Worm (Caenorhabditis elegans) whole organism, L2 larva: ENCODE data around the gene R08C7.4.

Experiments used
- F13H6.1 ChIP-seq: sonication (generic microtip); optimal IDR thresholded peaks from 2 replicates; lab custom pipeline; 2016; ENCODE audit warnings: missing genetic modification characterization, missing compliant biosample characterization
- R02D3.7 ChIP-seq: fragments of 150-350 bp; optimal IDR thresholded peaks from 2 replicates; lab custom pipeline; 2014; ENCODE audit warnings: missing biosample characterization, missing genetic modification characterization
- Y55F3AM.14 ChIP-seq: fragments of 200-800 bp; sonication (Bioruptor generic); optimal IDR thresholded peaks from 2 replicates; lab custom pipeline; 2018; ENCODE audit warnings: mild to moderate bottlenecking, missing genetic modification characterization, missing compliant biosample characterization
- ZK546.5 ChIP-seq: sonication (generic microtip); optimal IDR thresholded peaks from 2 replicates; lab custom pipeline; 2017; ENCODE audit warnings: missing biosample characterization, missing genetic modification characterization
- alr-1 ChIP-seq: fragments of 150-350 bp; optimal IDR thresholded peaks from 2 replicates; lab custom pipeline; 2014; ENCODE audit warnings: missing biosample characterization, missing genetic modification characterization
- aly-2 ChIP-seq: fragments of 150-350 bp; optimal IDR thresholded peaks from 2 replicates; lab custom pipeline; 2014; ENCODE audit warnings: missing biosample characterization, missing genetic modification characterization
- ama-1 ChIP-seq: fragments of 150-350 bp; optimal IDR thresholded peaks from 2 replicates; lab custom pipeline; 2018; ENCODE audit warnings: inconsistent platforms
- blmp-1 ChIP-seq: sonication (generic microtip); optimal IDR thresholded peaks from 2 replicates; lab custom pipeline; 2017; ENCODE audit warnings: missing genetic modification characterization, mild to moderate bottlenecking, missing compliant biosample characterization, antibody characterized with exemption, moderate library complexity; ENCODE audit not compliant: insufficient read depth
- ceh-16 ChIP-seq: fragments of 150-350 bp; optimal IDR thresholded peaks from 2 replicates; lab custom pipeline; 2014; ENCODE audit warnings: missing biosample characterization, missing genetic modification characterization
- ceh-82 ChIP-seq: fragments of 150-350 bp; optimal IDR thresholded peaks from 2 replicates; lab custom pipeline; 2014; ENCODE audit warnings: missing biosample characterization, missing genetic modification characterization
- egl-27 ChIP-seq: sonication (generic microtip); optimal IDR thresholded peaks from 3 replicates; lab custom pipeline; 2017; ENCODE audit warnings: missing biosample characterization, missing genetic modification reagents, missing genetic modification characterization
- elt-1 ChIP-seq: fragments of 150-350 bp; optimal IDR thresholded peaks from 2 replicates; lab custom pipeline; 2014; ENCODE audit warnings: missing biosample characterization, missing genetic modification characterization
- elt-3 ChIP-seq: sonication (generic microtip); optimal IDR thresholded peaks from 2 replicates; lab custom pipeline; 2017; ENCODE audit warnings: missing biosample characterization, missing genetic modification characterization
- fos-1 ChIP-seq: fragments of 150-350 bp; optimal IDR thresholded peaks from 2 replicates; lab custom pipeline; 2014; ENCODE audit warnings: missing biosample characterization, missing genetic modification characterization
- gmeb-1 ChIP-seq: fragments of 150-350 bp; optimal IDR thresholded peaks from 2 replicates; lab custom pipeline; 2014; ENCODE audit warnings: missing biosample characterization, missing genetic modification characterization
- lin-11 ChIP-seq: fragments of 150-350 bp; sonication (generic microtip); optimal IDR thresholded peaks from 2 replicates; lab custom pipeline; 2014; ENCODE audit warnings: missing biosample characterization, missing genetic modification characterization, inconsistent platforms, mixed read lengths
- lin-13 ChIP-seq: fragments of 150-350 bp; optimal IDR thresholded peaks from 2 replicates; lab custom pipeline; 2014; ENCODE audit warnings: missing biosample characterization, missing genetic modification reagents, missing genetic modification characterization
- lin-39 ChIP-seq: fragments of 150-350 bp; optimal IDR thresholded peaks from 2 replicates; lab custom pipeline; 2014; ENCODE audit warnings: missing biosample characterization, missing genetic modification reagents, missing genetic modification characterization
- lsy-2 ChIP-seq, 2 experiments: fragments of 150-350 bp in 1 of 2; sonication (generic microtip) in 1 of 2; optimal IDR thresholded peaks; 2 replicates each; lab custom pipeline; 2014 to 2017; ENCODE audit warnings: missing biosample characterization in 2 of 2, missing genetic modification characterization in 2 of 2
- mab-5 ChIP-seq: fragments of 150-350 bp; optimal IDR thresholded peaks from 2 replicates; lab custom pipeline; 2014; ENCODE audit warnings: missing biosample characterization, missing genetic modification characterization
- mbf-1 ChIP-seq: sonication (generic microtip); optimal IDR thresholded peaks from 2 replicates; lab custom pipeline; 2017; ENCODE audit warnings: missing biosample characterization, missing genetic modification characterization
- mdl-1 ChIP-seq, 2 experiments: fragments of 150-350 bp in 1 of 2; sonication (generic microtip) in 1 of 2; optimal IDR thresholded peaks; 2 replicates each; lab custom pipeline; 2017; ENCODE audit warnings: missing biosample characterization in 2 of 2, missing genetic modification characterization in 2 of 2
- nhr-10 ChIP-seq: sonication (generic microtip); optimal IDR thresholded peaks from 2 replicates; lab custom pipeline; 2017; ENCODE audit warnings: missing biosample characterization, missing genetic modification characterization
- nhr-11 ChIP-seq: fragments of 150-350 bp; optimal IDR thresholded peaks from 2 replicates; lab custom pipeline; 2014; ENCODE audit warnings: missing biosample characterization, missing genetic modification characterization
- nhr-12 ChIP-seq: fragments of 150-350 bp; optimal IDR thresholded peaks from 2 replicates; lab custom pipeline; 2014; ENCODE audit warnings: missing biosample characterization, missing genetic modification characterization
- nhr-129 ChIP-seq: fragments of 150-350 bp; optimal IDR thresholded peaks from 2 replicates; lab custom pipeline; 2014; ENCODE audit warnings: missing biosample characterization, missing genetic modification characterization
- nhr-21 ChIP-seq: fragments of 150-350 bp; optimal IDR thresholded peaks from 2 replicates; lab custom pipeline; 2014; ENCODE audit warnings: missing biosample characterization, missing genetic modification characterization
- nhr-23 ChIP-seq: fragments of 150-350 bp; optimal IDR thresholded peaks from 2 replicates; lab custom pipeline; 2014; ENCODE audit warnings: missing biosample characterization, missing genetic modification reagents, missing genetic modification characterization
- nhr-237 ChIP-seq: fragments of 150-350 bp; optimal IDR thresholded peaks from 2 replicates; lab custom pipeline; 2014; ENCODE audit warnings: missing biosample characterization, missing genetic modification characterization
- nhr-6 ChIP-seq: fragments of 150-350 bp; optimal IDR thresholded peaks from 2 replicates; lab custom pipeline; 2014; ENCODE audit warnings: missing biosample characterization, missing genetic modification characterization
- nhr-77 ChIP-seq: fragments of 150-350 bp; optimal IDR thresholded peaks from 2 replicates; lab custom pipeline; 2014; ENCODE audit warnings: missing biosample characterization, missing genetic modification characterization
- peb-1 ChIP-seq: fragments of 150-350 bp; optimal IDR thresholded peaks from 2 replicates; lab custom pipeline; 2014; ENCODE audit warnings: missing biosample characterization, missing genetic modification characterization
- sem-4 ChIP-seq: fragments of 150-350 bp; optimal IDR thresholded peaks from 2 replicates; lab custom pipeline; 2014; ENCODE audit warnings: missing biosample characterization, missing genetic modification reagents, missing genetic modification characterization
- skn-1 ChIP-seq: sonication (generic microtip); optimal IDR thresholded peaks from 2 replicates; lab custom pipeline; 2017; ENCODE audit warnings: missing biosample characterization, missing genetic modification characterization
- sma-3 ChIP-seq: sonication (generic microtip); optimal IDR thresholded peaks from 2 replicates; lab custom pipeline; 2016; ENCODE audit warnings: missing genetic modification reagents, missing genetic modification characterization, missing compliant biosample characterization
- sma-9 ChIP-seq, 2 experiments: fragments of 150-350 bp in 1 of 2; sonication (generic microtip) in 1 of 2; optimal IDR thresholded peaks; 2 replicates each; lab custom pipeline; 2014 to 2016; ENCODE audit warnings: missing genetic modification characterization in 2 of 2, mild to moderate bottlenecking in 1 of 2, missing biosample characterization in 1 of 2, missing compliant biosample characterization in 1 of 2, missing genetic modification reagents in 1 of 2, moderate library complexity in 1 of 2
- unc-39 ChIP-seq: fragments of 150-350 bp; optimal IDR thresholded peaks from 2 replicates; lab custom pipeline; 2014; ENCODE audit warnings: missing biosample characterization, missing genetic modification characterization
- unc-62 ChIP-seq: fragments of 150-350 bp; optimal IDR thresholded peaks from 2 replicates; lab custom pipeline; 2014; ENCODE audit warnings: missing biosample characterization, missing genetic modification reagents, missing genetic modification characterization
- ztf-1 ChIP-seq: fragments of 200-800 bp; sonication (Bioruptor generic); conservative IDR thresholded peaks from 2 replicates; pipeline ENCODE4 v1.3.6; 2022; ENCODE audit warnings: missing genetic modification characterization, missing compliant biosample characterization
- ztf-11 ChIP-seq: sonication (generic microtip); optimal IDR thresholded peaks from 2 replicates; lab custom pipeline; 2017; ENCODE audit warnings: missing biosample characterization, missing genetic modification characterization
- ztf-4 ChIP-seq: fragments of 150-350 bp; optimal IDR thresholded peaks from 2 replicates; lab custom pipeline; 2014; ENCODE audit warnings: missing biosample characterization, missing genetic modification characterization

R08C7.4 gene

ce11 chrIV:4390438-4390894 lies 44.4 kb upstream of the R08C7.4 start, which contains the start of the genes rpl-7A and set-21 (continued):
- TF ChIP-seq unc-39 (tag; lab: Kevin White, UChicago): no peak
- no peak for TF ChIP-seq alr-1
- TF ChIP-seq nhr-77 (tag; lab: Kevin White, UChicago): peak; percentile 62
- peak; percentile 58 for TF ChIP-seq R02D3.7
- TF ChIP-seq nhr-129: peak; percentile 89
- peak; percentile 91 to 97 for TF ChIP-seq lsy-2 (tag; optimal IDR thresholded peaks at IDR 0.05; lab: Kevin White, UChicago)

DNA sequence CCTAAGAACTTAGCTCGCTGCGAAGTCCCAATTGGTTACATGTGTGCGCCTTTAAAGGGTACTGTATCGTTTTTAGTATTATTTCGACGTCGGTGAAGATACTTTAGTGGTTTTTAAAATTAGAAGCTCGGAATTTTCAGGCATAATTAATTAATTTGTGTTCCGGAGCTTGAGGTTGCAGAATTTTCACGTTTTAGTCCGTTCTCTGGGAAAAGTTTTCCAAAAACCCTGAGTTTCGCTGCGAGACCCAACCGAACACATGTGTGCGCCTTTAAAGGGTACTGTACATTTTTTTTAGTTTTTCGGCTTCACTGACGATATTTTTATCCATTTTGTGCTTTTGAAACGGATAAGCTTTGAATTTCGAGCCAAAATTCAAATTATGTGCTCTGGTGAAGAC lies 41.3 kb upstream of the R08C7.4 start:
- TF ChIP-seq mab-5 (no peak), F13H6.1 (tag; lab: Kevin White, UChicago) (no peak), gmeb-1 (tag; lab: Kevin White, UChicago) (no peak), nhr-237 (tag; lab: Kevin White, UChicago) (no peak), nhr-6 (tag; lab: Kevin White, UChicago) (no peak), nhr-11 (tag; lab: Kevin White, UChicago) (no peak)

ce11 chrIV:4393942-4394460 lies 40.8 kb upstream of the R08C7.4 start, which contains the start of gene ell-1:
Gene ell-1, plus strand, starts transcription at chrIV:4394410.
- TF ChIP-seq mbf-1: no peak
- TF ChIP-seq mdl-1 (tag; optimal IDR thresholded peaks at IDR 0.05; lab: Kevin White, UChicago): no peak
- TF ChIP-seq Y55F3AM.14: no peak
- TF ChIP-seq sma-9 (GFP tag; optimal IDR thresholded peaks at IDR 0.05; lab: Kevin White, UChicago): no peak
- TF ChIP-seq sma-9 (tag; optimal IDR thresholded peaks at IDR 0.05; lab: Kevin White, UChicago): no peak

DNA sequence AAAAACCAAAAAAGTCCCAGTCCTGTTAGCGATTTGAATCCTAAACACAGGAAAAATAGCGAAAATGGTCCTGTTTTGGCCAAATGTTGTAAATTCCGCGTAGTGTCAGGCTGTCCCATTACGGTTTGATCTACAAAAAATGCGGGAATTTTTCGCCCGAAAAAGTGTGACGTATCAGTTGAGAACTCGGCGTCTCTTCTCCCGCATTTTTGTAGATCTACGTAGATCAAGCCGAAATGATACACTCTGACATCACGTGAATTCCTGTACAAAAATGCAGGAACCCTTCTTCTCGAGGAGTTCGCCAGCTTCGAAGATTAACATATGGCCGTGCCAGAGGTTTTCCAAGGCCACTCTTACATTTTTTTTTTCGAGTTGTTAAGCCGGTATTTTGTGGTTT lies 39.3 kb upstream of the R08C7.4 start:
- TF ChIP-seq F13H6.1 (tag; lab: Kevin White, UChicago): no peak
- no peak for TF ChIP-seq elt-1 (tag; lab: Kevin White, UChicago)
- no peak for TF ChIP-seq sem-4 (tag; lab: Kevin White, UChicago)
- no peak for TF ChIP-seq nhr-23 (tag; lab: Kevin White, UChicago)
- no peak for TF ChIP-seq fos-1
- no peak for TF ChIP-seq ZK546.5
- no peak for TF ChIP-seq unc-62 (GFP tag; lab: Kevin White, UChicago)
- TF ChIP-seq nhr-6 (tag; lab: Kevin White, UChicago): no peak
- no peak for TF ChIP-seq skn-1 (tag; lab: Kevin White, UChicago)
- TF ChIP-seq elt-3 (tag; lab: Kevin White, UChicago): no peak
- no peak for TF ChIP-seq ztf-1

ce11 chrIV:4396052-4396821 lies 38.6 kb upstream of the R08C7.4 start:
- TF ChIP-seq ztf-4 (tag; lab: Kevin White, UChicago) (no peak), ceh-82 (no peak), elt-3 (tag; lab: Kevin White, UChicago) (no peak), peb-1 (tag; lab: Kevin White, UChicago) (no peak), lin-11 (tag; lab: Kevin White, UChicago) (no peak), mdl-1 (tag; optimal IDR thresholded peaks at IDR 0.05; lab: Kevin White, UChicago) (no peak), ama-1 (no peak), lin-39 (tag; lab: Kevin White, UChicago) (no peak), nhr-21 (tag; lab: Kevin White, UChicago) (peak; percentile 38), ztf-11 (tag; lab: Kevin White, UChicago) (no peak), F13H6.1 (tag; lab: Kevin White, UChicago) (no peak), ZK546.5 (no peak), R02D3.7 (no peak), aly-2 (no peak), nhr-77 (tag; lab: Kevin White, UChicago) (no peak), nhr-129 (no peak), alr-1 (no peak), sem-4 (tag; lab: Kevin White, UChicago) (no peak), sma-3 (GFP tag; lab: Kevin White, UChicago) (peak; percentile 9), egl-27 (tag; lab: Kevin White, UChicago) (no peak), elt-1 (tag; lab: Kevin White, UChicago) (no peak), nhr-23 (tag; lab: Kevin White, UChicago) (no peak), sma-9 (GFP tag; optimal IDR thresholded peaks at IDR 0.05; lab: Kevin White, UChicago) (no peak), sma-9 (tag; optimal IDR thresholded peaks at IDR 0.05; lab: Kevin White, UChicago) (no peak), lin-13 (GFP tag; lab: Kevin White, UChicago) (no peak), ztf-1 (no peak), nhr-11 (tag; lab: Kevin White, UChicago) (no peak), skn-1 (tag; lab: Kevin White, UChicago) (no peak), fos-1 (peak; percentile 34), nhr-12 (no peak), unc-62 (GFP tag; lab: Kevin White, UChicago) (no peak), blmp-1 (tag; lab: Kevin White, UChicago) (peak; percentile 59), mab-5 (no peak), lsy-2 (tag; optimal IDR thresholded peaks at IDR 0.05; lab: Kevin White, UChicago) (no peak), nhr-10 (tag; lab: Kevin White, UChicago) (no peak), ceh-16 (tag; lab: Kevin White, UChicago) (no peak)
